Fruit fly (Drosophila melanogaster) whole organism, embryonic: ENCODE measurements around the gene Cpr62Bc.

ENCODE experiments used
- CG10431 ChIP-seq: fragments of 200-800 bp; sonication (Bioruptor generic); optimal IDR thresholded peaks from 3 replicates; lab custom pipeline; 2018; ENCODE audit warnings: missing biosample characterization, mild to moderate bottlenecking, missing genetic modification characterization
- CG11696 ChIP-seq: fragments of 200-800 bp; sonication (Bioruptor generic); IDR thresholded peaks from 2 replicates; pipeline ENCODE4 v1.3.6; 2022; ENCODE audit warnings: missing biosample characterization, missing genetic modification characterization
- CG12299 ChIP-seq: fragments of 200-800 bp; sonication (Bioruptor generic); optimal IDR thresholded peaks from 2 replicates; lab custom pipeline; 2018; ENCODE audit warnings: missing biosample characterization, mild to moderate bottlenecking, missing genetic modification characterization
- CG12769 ChIP-seq: fragments of 200-800 bp; sonication (Bioruptor generic); optimal IDR thresholded peaks from 2 replicates; lab custom pipeline; 2019; ENCODE audit warnings: missing biosample characterization, mild to moderate bottlenecking, missing genetic modification characterization, moderate library complexity
- CG1647 ChIP-seq: fragments of 200-800 bp; sonication (Bioruptor generic); optimal IDR thresholded peaks from 3 replicates; lab custom pipeline; 2016; ENCODE audit warnings: missing biosample characterization, missing genetic modification characterization
- CG16813 ChIP-seq: fragments of 200-800 bp; sonication (Bioruptor generic); IDR thresholded peaks from 3 replicates; pipeline ENCODE4 v1.3.6; 2022; ENCODE audit warnings: missing biosample characterization, missing genetic modification characterization; ENCODE audit not compliant: partially characterized antibody
- CG17361 ChIP-seq: fragments of 200-800 bp; sonication (Bioruptor generic); IDR thresholded peaks from 3 replicates; pipeline ENCODE4 v1.3.6; 2022; ENCODE audit warnings: missing biosample characterization, missing genetic modification characterization
- CG17568 ChIP-seq: fragments of 200-800 bp; sonication (Bioruptor generic); optimal IDR thresholded peaks from 2 replicates; lab custom pipeline; 2018; ENCODE audit warnings: missing biosample characterization, mild to moderate bottlenecking, missing genetic modification characterization, moderate library complexity
- CG18619 ChIP-seq: fragments of 200-800 bp; sonication (Bioruptor generic); optimal IDR thresholded peaks from 3 replicates; lab custom pipeline; 2017; ENCODE audit warnings: missing biosample characterization, mild to moderate bottlenecking, missing genetic modification characterization
- CG2678 ChIP-seq: fragments of 200-800 bp; sonication (Bioruptor generic); optimal IDR thresholded peaks from 3 replicates; lab custom pipeline; 2019; ENCODE audit warnings: missing biosample characterization, mild to moderate bottlenecking, missing genetic modification characterization, moderate library complexity
- CG31224 ChIP-seq: fragments of 200-800 bp; sonication (Bioruptor generic); IDR thresholded peaks from 2 replicates; pipeline ENCODE4 v1.3.6; 2022; ENCODE audit warnings: missing biosample characterization, missing genetic modification characterization
- CG31365 ChIP-seq: fragments of 200-800 bp; sonication (Bioruptor generic); optimal IDR thresholded peaks from 2 replicates; lab custom pipeline; 2018; ENCODE audit warnings: missing biosample characterization, mild to moderate bottlenecking, missing genetic modification characterization
- CG32767 ChIP-seq: fragments of 200-800 bp; sonication (Bioruptor generic); IDR thresholded peaks from 2 replicates; pipeline ENCODE4 v1.3.6; 2022; ENCODE audit warnings: missing biosample characterization, missing genetic modification characterization
- CG33213 ChIP-seq: fragments of 200-800 bp; sonication (Bioruptor generic); optimal IDR thresholded peaks from 3 replicates; lab custom pipeline; 2016; ENCODE audit warnings: missing biosample characterization, missing genetic modification characterization
- CG4328 ChIP-seq: fragments of 200-800 bp; sonication (Bioruptor generic); optimal IDR thresholded peaks from 3 replicates; lab custom pipeline; 2017; ENCODE audit warnings: missing biosample characterization, missing genetic modification reagents, missing genetic modification characterization
- CG4424 ChIP-seq: fragments of 200-800 bp; sonication (Bioruptor generic); optimal IDR thresholded peaks from 3 replicates; lab custom pipeline; 2016; ENCODE audit warnings: missing biosample characterization, missing genetic modification characterization
- CG5953 ChIP-seq: fragments of 200-800 bp; sonication (Bioruptor generic); IDR thresholded peaks from 2 replicates; pipeline ENCODE4 v1.3.6; 2022; ENCODE audit warnings: missing biosample characterization, missing genetic modification characterization
- Dek ChIP-seq: fragments of 200-800 bp; sonication (Bioruptor generic); optimal IDR thresholded peaks from 3 replicates; lab custom pipeline; 2019; ENCODE audit warnings: missing biosample characterization, mild to moderate bottlenecking, missing genetic modification characterization, moderate library complexity
- Dfd ChIP-seq, 2 experiments: fragments of >200 bp; optimal IDR thresholded peaks; 2 replicates each; lab custom pipeline; 2017; ENCODE audit warnings: missing biosample characterization in 2 of 2, missing genetic modification characterization in 2 of 2
- Dip2 ChIP-seq: fragments of 200-800 bp; sonication (Bioruptor generic); IDR thresholded peaks from 2 replicates; pipeline ENCODE4 v1.3.6; 2022; ENCODE audit warnings: missing biosample characterization, missing genetic modification characterization
- Dll ChIP-seq: fragments of 200-800 bp; sonication (Bioruptor generic); IDR thresholded peaks from 4 replicates; pipeline ENCODE4 v1.3.6; 2022; ENCODE audit warnings: missing biosample characterization, missing genetic modification characterization; ENCODE audit not compliant: partially characterized antibody
- E2f2 ChIP-seq: fragments of 200-800 bp; sonication (Bioruptor generic); IDR thresholded peaks from 2 replicates; pipeline ENCODE4 v1.3.6; 2022; ENCODE audit warnings: missing biosample characterization, missing genetic modification characterization
- ERR ChIP-seq: fragments of 200-800 bp; sonication (Bioruptor generic); optimal IDR thresholded peaks from 2 replicates; lab custom pipeline; 2016; ENCODE audit warnings: missing biosample characterization, missing genetic modification characterization
- MTF-1 ChIP-seq: fragments of 200-800 bp; sonication (Bioruptor generic); optimal IDR thresholded peaks from 2 replicates; lab custom pipeline; 2018; ENCODE audit warnings: missing biosample characterization, mild to moderate bottlenecking, missing genetic modification characterization, borderline replicate concordance
- Mrtf ChIP-seq: fragments of 200-800 bp; sonication (Bioruptor generic); IDR thresholded peaks from 3 replicates; pipeline ENCODE4 v1.3.6; 2022; ENCODE audit warnings: missing biosample characterization, missing genetic modification characterization
- NC2β ChIP-seq: fragments of 200-800 bp; sonication (Bioruptor generic); optimal IDR thresholded peaks from 2 replicates; lab custom pipeline; 2016; ENCODE audit warnings: missing biosample characterization, missing genetic modification characterization
- Neu2 ChIP-seq: fragments of 200-800 bp; sonication (Bioruptor generic); optimal IDR thresholded peaks from 3 replicates; lab custom pipeline; 2016; ENCODE audit warnings: missing biosample characterization, missing genetic modification characterization, borderline replicate concordance
- Oaz ChIP-seq: fragments of 200-800 bp; sonication (Bioruptor generic); IDR thresholded peaks from 2 replicates; pipeline ENCODE4 v1.3.6; 2022; ENCODE audit warnings: missing biosample characterization, missing genetic modification characterization
- Poxn ChIP-seq: fragments of 200-800 bp; sonication (Bioruptor generic); IDR thresholded peaks from 2 replicates; pipeline ENCODE4 v1.3.6; 2022; ENCODE audit warnings: missing biosample characterization, missing genetic modification characterization
- Ravus ChIP-seq: fragments of 200-800 bp; sonication (Bioruptor generic); IDR thresholded peaks from 2 replicates; pipeline ENCODE4 v1.3.6; 2022; ENCODE audit warnings: missing biosample characterization, missing genetic modification characterization
- Scr ChIP-seq: fragments of 200-800 bp; sonication (Bioruptor generic); IDR thresholded peaks from 2 replicates; pipeline ENCODE4 v1.3.6; 2022; ENCODE audit warnings: missing biosample characterization, missing genetic modification characterization; ENCODE audit not compliant: partially characterized antibody
- Six4 ChIP-seq: fragments of 200-800 bp; sonication (Bioruptor generic); optimal IDR thresholded peaks from 2 replicates; lab custom pipeline; 2016; ENCODE audit warnings: missing biosample characterization, missing genetic modification characterization
- Sox102F ChIP-seq: fragments of 200-800 bp; sonication (Bioruptor generic); optimal IDR thresholded peaks from 2 replicates; lab custom pipeline; 2018; ENCODE audit warnings: missing biosample characterization, mild to moderate bottlenecking, missing genetic modification characterization, moderate library complexity
- Stat92E ChIP-seq, 3 experiments: fragments of >200 bp in 2 of 3; fragments of 200-800 bp in 1 of 3; sonication (Bioruptor generic) in 1 of 3; optimal IDR thresholded peaks; 2 replicates each; lab custom pipeline; 2017 to 2019; ENCODE audit warnings: missing biosample characterization in 3 of 3, missing genetic modification characterization in 3 of 3, mild to moderate bottlenecking in 1 of 3, moderate library complexity in 1 of 3
- Usf ChIP-seq: fragments of 200-800 bp; sonication (Bioruptor generic); optimal IDR thresholded peaks from 2 replicates; lab custom pipeline; 2017; ENCODE audit warnings: missing genotype, missing biosample characterization, missing genetic modification characterization
- Xrp1 ChIP-seq: fragments of 200-800 bp; sonication (Bioruptor generic); IDR thresholded peaks from 2 replicates; pipeline ENCODE4 v1.3.6; 2022; ENCODE audit warnings: missing biosample characterization, missing genetic modification characterization
- chinmo ChIP-seq: fragments of 200-800 bp; sonication (Bioruptor generic); IDR thresholded peaks from 4 replicates; pipeline ENCODE4 v1.3.6; 2022; ENCODE audit warnings: missing biosample characterization, missing genetic modification characterization; ENCODE audit not compliant: partially characterized antibody
- dan ChIP-seq: fragments of 200-800 bp; sonication (Bioruptor generic); IDR thresholded peaks from 2 replicates; pipeline ENCODE4 v1.3.6; 2022; ENCODE audit warnings: missing biosample characterization, missing genetic modification characterization
- dm ChIP-seq: fragments of 200-800 bp; sonication (Bioruptor generic); optimal IDR thresholded peaks from 3 replicates; lab custom pipeline; 2016; ENCODE audit warnings: missing biosample characterization, missing genetic modification characterization
- ewg ChIP-seq: fragments of 200-800 bp; sonication (Bioruptor generic); optimal IDR thresholded peaks from 3 replicates; lab custom pipeline; 2017; ENCODE audit warnings: mild to moderate bottlenecking, missing biosample characterization, missing genetic modification reagents, missing genetic modification characterization
- fu2 ChIP-seq: fragments of 200-800 bp; sonication (Bioruptor generic); optimal IDR thresholded peaks from 2 replicates; lab custom pipeline; 2016; ENCODE audit warnings: missing biosample characterization, missing genetic modification characterization
- grn ChIP-seq: fragments of 200-800 bp; sonication (Bioruptor generic); optimal IDR thresholded peaks from 3 replicates; lab custom pipeline; 2017; ENCODE audit warnings: missing biosample characterization, missing genetic modification characterization
- h ChIP-seq: fragments of >200 bp; optimal IDR thresholded peaks from 2 replicates; lab custom pipeline; 2017
- mam ChIP-seq: fragments of 200-800 bp; sonication (Bioruptor generic); optimal IDR thresholded peaks from 3 replicates; lab custom pipeline; 2016; ENCODE audit warnings: missing biosample characterization, missing genetic modification characterization
- pb ChIP-seq: fragments of 200-800 bp; sonication (Bioruptor generic); optimal IDR thresholded peaks from 3 replicates; lab custom pipeline; 2016; ENCODE audit warnings: missing biosample characterization, missing genetic modification characterization
- pho ChIP-seq: fragments of 200-800 bp; sonication (Bioruptor generic); optimal IDR thresholded peaks from 2 replicates; lab custom pipeline; 2016; ENCODE audit warnings: missing biosample characterization, missing genetic modification characterization
- seq ChIP-seq: fragments of 200-800 bp; sonication (Bioruptor generic); IDR thresholded peaks from 2 replicates; pipeline ENCODE4 v1.3.6; 2022; ENCODE audit warnings: missing biosample characterization, missing genetic modification characterization
- sqz ChIP-seq: fragments of 200-800 bp; sonication (Bioruptor generic); optimal IDR thresholded peaks from 3 replicates; lab custom pipeline; 2018; ENCODE audit warnings: missing biosample characterization, mild to moderate bottlenecking, missing genetic modification characterization
- ssp ChIP-seq: fragments of 200-800 bp; sonication (Bioruptor generic); IDR thresholded peaks from 2 replicates; pipeline ENCODE4 v1.3.6; 2022; ENCODE audit warnings: missing biosample characterization, missing genetic modification characterization
- stwl ChIP-seq: fragments of 200-800 bp; sonication (Bioruptor generic); optimal IDR thresholded peaks from 3 replicates; lab custom pipeline; 2018; ENCODE audit warnings: missing biosample characterization, mild to moderate bottlenecking, missing genetic modification characterization, moderate library complexity
- tx ChIP-seq: fragments of 200-800 bp; sonication (Bioruptor generic); optimal IDR thresholded peaks from 2 replicates; lab custom pipeline; 2016; ENCODE audit warnings: missing biosample characterization, missing genetic modification characterization
- zfh1 ChIP-seq: fragments of 200-800 bp; sonication (Bioruptor generic); IDR thresholded peaks from 3 replicates; pipeline ENCODE4 v1.3.6; 2022; ENCODE audit warnings: missing biosample characterization, missing genetic modification characterization

Cpr62Bc gene

DNA sequence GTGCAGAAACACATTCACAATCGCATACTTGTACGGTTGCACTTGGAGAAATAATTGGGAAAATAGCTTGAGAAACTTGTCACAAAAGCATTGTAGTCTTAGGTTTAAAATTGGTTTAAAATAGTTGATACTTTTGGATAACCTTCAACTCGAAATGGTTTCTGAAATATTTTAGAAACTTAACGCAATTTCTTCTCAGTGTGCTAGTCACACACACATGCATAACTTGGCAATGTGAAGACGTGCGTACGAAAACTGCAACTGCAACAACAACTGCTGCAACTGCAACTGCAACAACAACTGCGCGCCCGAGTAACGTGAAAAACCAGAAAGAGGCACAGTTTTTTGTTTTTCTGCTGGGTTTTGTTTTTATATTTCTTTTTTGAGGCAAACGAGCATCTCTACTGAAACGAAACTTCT is 44.3 kb upstream of the Cpr62Bc start (continued):
- TF ChIP-seq Mrtf (GFP tag; lab: Robert Waterston, UW) (peak; percentile 63; the same call in 2 of the 3 replicates), Dll (GFP tag; lab: Robert Waterston, UW) (no peak), CG1647 (GFP tag; lab: Kevin White, UChicago) (peak; percentile 73), sqz (GFP tag; lab: Kevin White, UChicago) (peak; percentile 69), Oaz (GFP tag; lab: Robert Waterston, UW) (peak; percentile 68), Dfd (GFP tag; optimal IDR thresholded peaks at IDR 0.05; lab: Kevin White, UChicago) (no peak), NC2β (GFP tag; lab: Kevin White, UChicago) (peak; percentile 83), CG31224 (GFP tag; lab: Robert Waterston, UW) (peak; percentile 59), Scr (GFP tag; lab: Robert Waterston, UW) (no peak), MTF-1 (GFP tag; lab: Kevin White, UChicago) (peak; percentile 82), CG12299 (peak; percentile 27), CG5953 (GFP tag; lab: Robert Waterston, UW) (peak; percentile 77), CG17361 (GFP tag; lab: Robert Waterston, UW) (peak; percentile 83), grn (GFP tag; lab: Kevin White, UChicago) (no peak), CG32767 (GFP tag; lab: Robert Waterston, UW) (peak; percentile 80), pb (GFP tag; lab: Kevin White, UChicago) (peak; percentile 65), CG4328 (GFP tag; lab: Kevin White, UChicago) (peak; percentile 42), mam (peak; percentile 39), seq (GFP tag; lab: Robert Waterston, UW) (no peak), CG12769 (tag; lab: Kevin White, UChicago) (peak; percentile 77), CG17568 (GFP tag; lab: Kevin White, UChicago) (peak; percentile 40), tx (GFP tag; lab: Kevin White, UChicago) (peak; percentile 73), Poxn (GFP tag; lab: Robert Waterston, UW) (no peak), CG16813 (GFP tag; lab: Robert Waterston, UW) (no peak), ssp (GFP tag; lab: Robert Waterston, UW) (peak; percentile 63), ewg (GFP tag; lab: Kevin White, UChicago) (peak; percentile 83), Sox102F (GFP tag; lab: Kevin White, UChicago) (peak; percentile 91), Neu2 (peak; percentile 65), Ravus (GFP tag; lab: Robert Waterston, UW) (peak; percentile 73), CG2678 (peak; percentile 83), Six4 (GFP tag; lab: Kevin White, UChicago) (peak; percentile 72), Dek (tag; lab: Kevin White, UChicago) (peak; percentile 27), chinmo (GFP tag; lab: Robert Waterston, UW) (no peak), pho (GFP tag; lab: Kevin White, UChicago) (peak; percentile 40), ERR (GFP tag; lab: Kevin White, UChicago) (peak; percentile 37), CG10431 (GFP tag; lab: Kevin White, UChicago) (no peak), CG4424 (GFP tag; lab: Kevin White, UChicago) (peak; percentile 86), h (lab: Kevin White, UChicago) (no peak), dm (peak; percentile 55), stwl (tag; lab: Kevin White, UChicago) (peak; percentile 57), Stat92E (GFP tag; optimal IDR thresholded peaks at IDR 0.05; lab: Kevin White, UChicago) (no peak), Xrp1 (GFP tag; lab: Robert Waterston, UW) (peak; percentile 93), E2f2 (GFP tag; lab: Robert Waterston, UW) (peak; percentile 54; the same call in 1 of the 2 replicates), CG33213 (peak; percentile 78), dan (GFP tag; lab: Robert Waterston, UW) (peak; percentile 78), zfh1 (GFP tag; lab: Robert Waterston, UW) (peak; percentile 95), CG18619 (peak; percentile 46), CG31365 (tag; lab: Kevin White, UChicago) (no peak), fu2 (GFP tag; lab: Kevin White, UChicago) (peak; percentile 39), Usf (GFP tag; lab: Kevin White, UChicago) (peak; percentile 61), Dip2 (GFP tag; lab: Robert Waterston, UW) (no peak), CG11696 (GFP tag; lab: Robert Waterston, UW) (peak; percentile 73)
